Worm (Caenorhabditis elegans): ENCODE data around the gene unc-16.

- TF ChIP-seq ref-1 (GFP tag; conservative IDR thresholded peaks at IDR 0.05) (no peak), T22C8.4 (GFP tag; IDR thresholded peaks at IDR 0.05) (no peak), klf-2 (GFP tag; conservative IDR thresholded peaks at IDR 0.05) (no peak)
Measured at ce11 chrIII:9500267-9500666, 45.8 kb upstream of the unc-16 start, which contains the start of gene sod-4.
